Fruit fly (Drosophila melanogaster): ENCODE measurements around the gene CG3108.

DNA sequence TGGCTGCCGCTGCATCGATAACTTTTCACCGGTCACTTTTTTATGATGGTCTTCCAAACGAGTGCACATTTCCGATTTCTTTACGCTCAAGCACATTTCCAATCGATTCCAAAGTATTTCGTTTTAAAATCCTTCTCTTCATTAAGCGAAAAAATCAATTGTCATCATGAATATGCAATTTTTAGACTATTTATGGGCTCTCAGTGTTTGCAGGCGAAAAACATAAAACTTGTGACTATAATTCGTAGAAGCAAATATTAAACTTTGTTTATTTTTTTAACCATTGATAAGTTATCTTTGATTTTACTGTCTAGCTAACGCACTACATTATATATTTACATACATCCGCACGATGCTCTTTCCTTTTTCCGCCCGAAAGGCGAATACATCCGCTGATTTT lies 27.2 kb upstream of the CG3108 start, which contains the start of gene Prosbeta2R1:
- TF ChIP-seq CG8478 (optimal IDR thresholded peaks at IDR 0.05) (no peak), CTCF (optimal IDR thresholded peaks at IDR 0.05) (no peak)
